Worm (Caenorhabditis elegans) whole organism, L2 larva: ENCODE results near the gene mps-2.

Source experiments
- F13H6.1 ChIP-seq: sonication (generic microtip); optimal IDR thresholded peaks from 2 replicates; lab custom pipeline; 2016; ENCODE audit warnings: missing genetic modification characterization, missing compliant biosample characterization
- Y55F3AM.14 ChIP-seq: fragments of 200-800 bp; sonication (Bioruptor generic); optimal IDR thresholded peaks from 2 replicates; lab custom pipeline; 2018; ENCODE audit warnings: mild to moderate bottlenecking, missing genetic modification characterization, missing compliant biosample characterization
- ZK546.5 ChIP-seq: sonication (generic microtip); optimal IDR thresholded peaks from 2 replicates; lab custom pipeline; 2017; ENCODE audit warnings: missing biosample characterization, missing genetic modification characterization
- alr-1 ChIP-seq: fragments of 150-350 bp; optimal IDR thresholded peaks from 2 replicates; lab custom pipeline; 2014; ENCODE audit warnings: missing biosample characterization, missing genetic modification characterization
- aly-2 ChIP-seq: fragments of 150-350 bp; optimal IDR thresholded peaks from 2 replicates; lab custom pipeline; 2014; ENCODE audit warnings: missing biosample characterization, missing genetic modification characterization
- ama-1 ChIP-seq: fragments of 150-350 bp; optimal IDR thresholded peaks from 2 replicates; lab custom pipeline; 2018; ENCODE audit warnings: inconsistent platforms
- blmp-1 ChIP-seq: sonication (generic microtip); optimal IDR thresholded peaks from 2 replicates; lab custom pipeline; 2017; ENCODE audit warnings: missing genetic modification characterization, mild to moderate bottlenecking, missing compliant biosample characterization, antibody characterized with exemption, moderate library complexity; ENCODE audit not compliant: insufficient read depth
- ceh-16 ChIP-seq: fragments of 150-350 bp; optimal IDR thresholded peaks from 2 replicates; lab custom pipeline; 2014; ENCODE audit warnings: missing biosample characterization, missing genetic modification characterization
- ceh-82 ChIP-seq: fragments of 150-350 bp; optimal IDR thresholded peaks from 2 replicates; lab custom pipeline; 2014; ENCODE audit warnings: missing biosample characterization, missing genetic modification characterization
- crh-2 ChIP-seq: sonication (generic microtip); optimal IDR thresholded peaks from 2 replicates; lab custom pipeline; 2017; ENCODE audit warnings: missing biosample characterization, missing genetic modification characterization
- dmd-4 ChIP-seq: sonication (generic microtip); optimal IDR thresholded peaks from 2 replicates; lab custom pipeline; 2017; ENCODE audit warnings: missing biosample characterization, missing genetic modification characterization
- egl-27 ChIP-seq: sonication (generic microtip); optimal IDR thresholded peaks from 3 replicates; lab custom pipeline; 2017; ENCODE audit warnings: missing biosample characterization, missing genetic modification reagents, missing genetic modification characterization
- elt-1 ChIP-seq: fragments of 150-350 bp; optimal IDR thresholded peaks from 2 replicates; lab custom pipeline; 2014; ENCODE audit warnings: missing biosample characterization, missing genetic modification characterization
- fos-1 ChIP-seq: fragments of 150-350 bp; optimal IDR thresholded peaks from 2 replicates; lab custom pipeline; 2014; ENCODE audit warnings: missing biosample characterization, missing genetic modification characterization
- gmeb-1 ChIP-seq: fragments of 150-350 bp; optimal IDR thresholded peaks from 2 replicates; lab custom pipeline; 2014; ENCODE audit warnings: missing biosample characterization, missing genetic modification characterization
- lin-11 ChIP-seq: fragments of 150-350 bp; sonication (generic microtip); optimal IDR thresholded peaks from 2 replicates; lab custom pipeline; 2014; ENCODE audit warnings: missing biosample characterization, missing genetic modification characterization, inconsistent platforms, mixed read lengths
- lin-13 ChIP-seq: fragments of 150-350 bp; optimal IDR thresholded peaks from 2 replicates; lab custom pipeline; 2014; ENCODE audit warnings: missing biosample characterization, missing genetic modification reagents, missing genetic modification characterization
- lin-39 ChIP-seq: fragments of 150-350 bp; optimal IDR thresholded peaks from 2 replicates; lab custom pipeline; 2014; ENCODE audit warnings: missing biosample characterization, missing genetic modification reagents, missing genetic modification characterization
- mab-5 ChIP-seq: fragments of 150-350 bp; optimal IDR thresholded peaks from 2 replicates; lab custom pipeline; 2014; ENCODE audit warnings: missing biosample characterization, missing genetic modification characterization
- nhr-10 ChIP-seq: sonication (generic microtip); optimal IDR thresholded peaks from 2 replicates; lab custom pipeline; 2017; ENCODE audit warnings: missing biosample characterization, missing genetic modification characterization
- nhr-11 ChIP-seq: fragments of 150-350 bp; optimal IDR thresholded peaks from 2 replicates; lab custom pipeline; 2014; ENCODE audit warnings: missing biosample characterization, missing genetic modification characterization
- nhr-129 ChIP-seq: fragments of 150-350 bp; optimal IDR thresholded peaks from 2 replicates; lab custom pipeline; 2014; ENCODE audit warnings: missing biosample characterization, missing genetic modification characterization
- nhr-21 ChIP-seq: fragments of 150-350 bp; optimal IDR thresholded peaks from 2 replicates; lab custom pipeline; 2014; ENCODE audit warnings: missing biosample characterization, missing genetic modification characterization
- nhr-23 ChIP-seq: fragments of 150-350 bp; optimal IDR thresholded peaks from 2 replicates; lab custom pipeline; 2014; ENCODE audit warnings: missing biosample characterization, missing genetic modification reagents, missing genetic modification characterization
- nhr-25 ChIP-seq: fragments of 150-350 bp; sonication (generic microtip); optimal IDR thresholded peaks from 3 replicates; lab custom pipeline; 2014; ENCODE audit warnings: missing biosample characterization, missing genetic modification characterization
- nhr-6 ChIP-seq: fragments of 150-350 bp; optimal IDR thresholded peaks from 2 replicates; lab custom pipeline; 2014; ENCODE audit warnings: missing biosample characterization, missing genetic modification characterization
- nhr-77 ChIP-seq: fragments of 150-350 bp; optimal IDR thresholded peaks from 2 replicates; lab custom pipeline; 2014; ENCODE audit warnings: missing biosample characterization, missing genetic modification characterization
- peb-1 ChIP-seq: fragments of 150-350 bp; optimal IDR thresholded peaks from 2 replicates; lab custom pipeline; 2014; ENCODE audit warnings: missing biosample characterization, missing genetic modification characterization
- sem-4 ChIP-seq: fragments of 150-350 bp; optimal IDR thresholded peaks from 2 replicates; lab custom pipeline; 2014; ENCODE audit warnings: missing biosample characterization, missing genetic modification reagents, missing genetic modification characterization
- skn-1 ChIP-seq: sonication (generic microtip); optimal IDR thresholded peaks from 2 replicates; lab custom pipeline; 2017; ENCODE audit warnings: missing biosample characterization, missing genetic modification characterization
- sma-9 ChIP-seq, 2 experiments: fragments of 150-350 bp in 1 of 2; sonication (generic microtip) in 1 of 2; optimal IDR thresholded peaks; 2 replicates each; lab custom pipeline; 2014 to 2016; ENCODE audit warnings: missing genetic modification characterization in 2 of 2, mild to moderate bottlenecking in 1 of 2, missing biosample characterization in 1 of 2, missing compliant biosample characterization in 1 of 2, missing genetic modification reagents in 1 of 2, moderate library complexity in 1 of 2
- snpc-4 ChIP-seq: fragments of 150-350 bp; optimal IDR thresholded peaks from 2 replicates; lab custom pipeline; 2014; ENCODE audit warnings: missing biosample characterization, missing genetic modification characterization
- unc-62 ChIP-seq: fragments of 150-350 bp; optimal IDR thresholded peaks from 2 replicates; lab custom pipeline; 2014; ENCODE audit warnings: missing biosample characterization, missing genetic modification reagents, missing genetic modification characterization
- zag-1 ChIP-seq: fragments of 150-350 bp; optimal IDR thresholded peaks from 2 replicates; lab custom pipeline; 2014; ENCODE audit warnings: missing biosample characterization, missing genetic modification characterization
- ztf-1 ChIP-seq: fragments of 200-800 bp; sonication (Bioruptor generic); conservative IDR thresholded peaks from 2 replicates; pipeline ENCODE4 v1.3.6; 2022; ENCODE audit warnings: missing genetic modification characterization, missing compliant biosample characterization
- ztf-11 ChIP-seq: sonication (generic microtip); optimal IDR thresholded peaks from 2 replicates; lab custom pipeline; 2017; ENCODE audit warnings: missing biosample characterization, missing genetic modification characterization
- ztf-4 ChIP-seq: fragments of 150-350 bp; optimal IDR thresholded peaks from 2 replicates; lab custom pipeline; 2014; ENCODE audit warnings: missing biosample characterization, missing genetic modification characterization

Gene mps-2

ce11 chrII:303927-304711, 7.9 kb downstream of the mps-2 start:
- TF ChIP-seq F13H6.1 (tag; lab: Kevin White, UChicago) (no peak), elt-1 (tag; lab: Kevin White, UChicago) (no peak), ceh-82 (tag; lab: Kevin White, UChicago) (no peak), egl-27 (tag; lab: Kevin White, UChicago) (no peak), lin-39 (tag; lab: Kevin White, UChicago) (no peak), skn-1 (no peak), dmd-4 (tag; lab: Kevin White, UChicago) (no peak), nhr-6 (tag; lab: Kevin White, UChicago) (no peak)

- TF ChIP-seq dmd-4 (tag; lab: Kevin White, UChicago) = no peak
- TF ChIP-seq mab-5 (tag; lab: Kevin White, UChicago) = no peak
- no peak for TF ChIP-seq ZK546.5 (tag; lab: Kevin White, UChicago)
- TF ChIP-seq egl-27 (tag; lab: Kevin White, UChicago) = no peak
- no peak for TF ChIP-seq nhr-129 (tag; lab: Kevin White, UChicago)
- no peak for TF ChIP-seq skn-1
- no peak for TF ChIP-seq nhr-11 (tag; lab: Kevin White, UChicago)
- TF ChIP-seq alr-1 (tag; lab: Kevin White, UChicago) = no peak
- TF ChIP-seq snpc-4 = no peak
- TF ChIP-seq sem-4 (tag; lab: Kevin White, UChicago) = peak; percentile 66
- TF ChIP-seq nhr-6 (tag; lab: Kevin White, UChicago) = no peak
- peak; percentile 71 for TF ChIP-seq nhr-25 (tag; lab: Kevin White, UChicago)
- no peak for TF ChIP-seq ama-1 (lab: Kevin White, UChicago)
- TF ChIP-seq lin-11 = no peak
- TF ChIP-seq nhr-21 (tag; lab: Kevin White, UChicago) = peak; percentile 39
- no peak for TF ChIP-seq crh-2
- peak; percentile 40 for TF ChIP-seq sma-9 (GFP tag; optimal IDR thresholded peaks at IDR 0.05; lab: Kevin White, UChicago)
- TF ChIP-seq sma-9 (tag; optimal IDR thresholded peaks at IDR 0.05; lab: Kevin White, UChicago) = no peak
- TF ChIP-seq blmp-1 (tag; lab: Kevin White, UChicago) = peak; percentile 99
- TF ChIP-seq ztf-1 (GFP tag; lab: Robert Waterston, UW) = no peak
- no peak for TF ChIP-seq nhr-10 (tag; lab: Kevin White, UChicago)
- no peak for TF ChIP-seq unc-62 (GFP tag; lab: Kevin White, UChicago)
- no peak for TF ChIP-seq ztf-4 (tag; lab: Kevin White, UChicago)
- TF ChIP-seq lin-39 (tag; lab: Kevin White, UChicago) = no peak
- no peak for TF ChIP-seq nhr-23 (tag; lab: Kevin White, UChicago)
- TF ChIP-seq ztf-11 = no peak
- TF ChIP-seq F13H6.1 (tag; lab: Kevin White, UChicago) = no peak
- no peak for TF ChIP-seq gmeb-1 (tag; lab: Kevin White, UChicago)
- TF ChIP-seq zag-1 = no peak
- peak; percentile 21 for TF ChIP-seq fos-1 (tag; lab: Kevin White, UChicago)
- no peak for TF ChIP-seq Y55F3AM.14 (GFP tag; lab: Kevin White, UChicago)
- TF ChIP-seq lin-13 = no peak
- TF ChIP-seq ceh-16 (tag; lab: Kevin White, UChicago) = peak; percentile 71
These were observed 10.8 kb downstream of the mps-2 start, which contains the start of gene K01A2.5 for ce11 chrII:300977-301772. K01A2.5 (plus strand) TSS chrII:301273.

DNA sequence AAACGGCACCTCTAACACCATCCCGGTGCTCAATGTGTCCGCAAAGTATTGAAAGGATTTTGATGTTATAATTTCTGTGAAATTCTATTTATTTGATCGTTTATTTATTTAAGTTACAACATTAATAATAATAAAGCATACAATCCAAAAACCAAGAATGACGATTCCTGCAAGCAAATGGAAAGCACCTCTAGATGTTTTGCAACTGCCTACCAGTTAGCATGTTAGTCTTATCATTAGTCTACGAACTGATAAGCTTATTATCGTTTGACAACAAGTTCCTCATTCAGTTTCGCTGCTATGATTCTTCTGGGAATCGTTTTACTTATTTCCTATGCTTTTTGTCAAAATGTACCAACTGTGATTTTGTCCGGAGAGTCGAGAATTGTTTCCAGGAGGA, 12.3 kb downstream of the mps-2 start, which contains the start of gene K01A2.6:
Gene K01A2.6, plus strand, starts transcription at position 301 of the 400 bp plus-strand sequence.
- TF ChIP-seq sem-4 (tag; lab: Kevin White, UChicago) (no peak), unc-62 (GFP tag; lab: Kevin White, UChicago) (no peak), ztf-1 (GFP tag; lab: Robert Waterston, UW) (no peak), peb-1 (tag; lab: Kevin White, UChicago) (no peak), aly-2 (tag; lab: Kevin White, UChicago) (no peak), mab-5 (tag; lab: Kevin White, UChicago) (no peak), nhr-77 (tag; lab: Kevin White, UChicago) (no peak), blmp-1 (tag; lab: Kevin White, UChicago) (no peak)
